Fruit fly (Drosophila melanogaster) whole organism, wandering third instar larva: ENCODE measurements around the gene Rhau.

Source experiments
- Abd-B ChIP-seq: fragments of >200 bp; optimal IDR thresholded peaks from 2 replicates; lab custom pipeline; 2017; ENCODE audit warnings: missing biosample characterization, missing genetic modification characterization
- CG32264 ChIP-seq: fragments of 200-800 bp; sonication (Bioruptor generic); optimal IDR thresholded peaks from 2 replicates; lab custom pipeline; 2016; ENCODE audit warnings: missing biosample characterization, missing genetic modification characterization
- CG9705 ChIP-seq: fragments of 200-800 bp; sonication (Bioruptor generic); optimal IDR thresholded peaks from 2 replicates; lab custom pipeline; 2018; ENCODE audit warnings: missing biosample characterization, mild to moderate bottlenecking, missing genetic modification characterization
- CrebA ChIP-seq: fragments of 200-800 bp; sonication (Bioruptor generic); optimal IDR thresholded peaks from 2 replicates; lab custom pipeline; 2016; ENCODE audit warnings: missing biosample characterization, mild to moderate bottlenecking, missing genetic modification characterization, borderline replicate concordance
- Dfd ChIP-seq: fragments of >200 bp; optimal IDR thresholded peaks from 2 replicates; lab custom pipeline; 2017; ENCODE audit warnings: missing biosample characterization, missing genetic modification characterization
- Dif ChIP-seq: fragments of 200-275, 200-300 bp; sonication (Bioruptor generic); optimal IDR thresholded peaks from 2 replicates; lab custom pipeline; 2018; ENCODE audit warnings: missing biosample characterization, missing genetic modification characterization; ENCODE audit not compliant: partially characterized antibody
- GATAd ChIP-seq: sonication (Bioruptor generic); optimal IDR thresholded peaks from 2 replicates; lab custom pipeline; 2016; ENCODE audit warnings: missing biosample characterization, missing genetic modification characterization
- Hnf4 ChIP-seq: fragments of 200-800 bp; sonication (Bioruptor generic); optimal IDR thresholded peaks from 2 replicates; lab custom pipeline; 2016; ENCODE audit warnings: missing biosample characterization, mild to moderate bottlenecking, missing genetic modification characterization
- Hr83 ChIP-seq: fragments of 200-300 bp; sonication (Bioruptor generic); optimal IDR thresholded peaks from 2 replicates; lab custom pipeline; 2016; ENCODE audit warnings: missing biosample characterization, mild to moderate bottlenecking, missing genetic modification characterization, moderate library complexity; ENCODE audit not compliant: poor library complexity, severe bottlenecking
- Jra ChIP-seq: sonication (Bioruptor generic); optimal IDR thresholded peaks from 2 replicates; lab custom pipeline; 2016; ENCODE audit warnings: missing biosample characterization, missing genetic modification characterization
- Mio ChIP-seq: sonication (Bioruptor generic); optimal IDR thresholded peaks from 2 replicates; lab custom pipeline; 2016; ENCODE audit warnings: missing biosample characterization, missing genetic modification characterization
- Myc ChIP-seq: fragments of >200 bp; optimal IDR thresholded peaks from 2 replicates; lab custom pipeline; 2017
- N ChIP-seq: fragments of >200 bp; optimal IDR thresholded peaks from 2 replicates; lab custom pipeline; 2018; ENCODE audit warnings: missing biosample characterization, missing external identifiers, missing genetic modification characterization
- OdsH ChIP-seq: fragments of 200-800 bp; sonication (Bioruptor generic); optimal IDR thresholded peaks from 2 replicates; lab custom pipeline; 2016; ENCODE audit warnings: missing biosample characterization, mild to moderate bottlenecking, missing genetic modification characterization
- Rel ChIP-seq, 2 experiments: fragments of 200-800 bp; sonication (Bioruptor generic) in 1 of 2; optimal IDR thresholded peaks; 2 replicates in 1 of 2; 3 replicates in 1 of 2; lab custom pipeline; 2016 to 2019; ENCODE audit warnings: mild to moderate bottlenecking in 2 of 2, missing biosample characterization in 2 of 2, missing genetic modification characterization in 2 of 2, moderate library complexity in 1 of 2
- Sp1 ChIP-seq: fragments of 200-800 bp; sonication (Bioruptor generic); optimal IDR thresholded peaks from 3 replicates; lab custom pipeline; 2019; ENCODE audit warnings: missing biosample characterization, mild to moderate bottlenecking, missing genetic modification characterization, moderate library complexity
- Vsx2 ChIP-seq: fragments of 200-300, 225-300 bp; sonication (Bioruptor generic); optimal IDR thresholded peaks from 2 replicates; lab custom pipeline; 2018; ENCODE audit warnings: missing biosample characterization, missing genetic modification characterization; ENCODE audit not compliant: partially characterized antibody
- br ChIP-seq: fragments of 200-800 bp; sonication (Bioruptor generic); optimal IDR thresholded peaks from 2 replicates; lab custom pipeline; 2016; ENCODE audit warnings: missing biosample characterization, missing genetic modification characterization
- brk ChIP-seq: fragments of 200-800 bp; sonication (Bioruptor generic); optimal IDR thresholded peaks from 2 replicates; lab custom pipeline; 2016; ENCODE audit warnings: missing biosample characterization, mild to moderate bottlenecking, missing genetic modification characterization
- dl ChIP-seq, 2 experiments: fragments of 175-275, 200-275 bp in 1 of 2; fragments of 200-275 bp in 1 of 2; sonication (Bioruptor generic); optimal IDR thresholded peaks; lab custom pipeline; 2018; ENCODE audit warnings: mild to moderate bottlenecking in 2 of 2, missing biosample characterization in 2 of 2, missing genetic modification characterization in 2 of 2, moderate library complexity in 2 of 2; ENCODE audit not compliant: partially characterized antibody in 2 of 2, insufficient read depth in 1 of 2
- dmrt93B ChIP-seq: fragments of 200-800 bp; sonication (Bioruptor generic); optimal IDR thresholded peaks from 2 replicates; lab custom pipeline; 2018; ENCODE audit warnings: missing biosample characterization, mild to moderate bottlenecking, missing genetic modification characterization
- ey ChIP-seq: fragments of 200-800 bp; sonication (Bioruptor generic); optimal IDR thresholded peaks from 2 replicates; lab custom pipeline; 2016; ENCODE audit warnings: missing biosample characterization, missing genetic modification characterization
- foxo ChIP-seq, 2 experiments: fragments of 200-800 bp; sonication (Bioruptor generic); optimal IDR thresholded peaks; 2 replicates in 1 of 2; 3 replicates in 1 of 2; lab custom pipeline; 2016 to 2017; ENCODE audit warnings: missing biosample characterization in 2 of 2, missing genetic modification characterization in 2 of 2
- fru ChIP-seq: fragments of 200-800 bp; sonication (Bioruptor generic); optimal IDR thresholded peaks from 3 replicates; lab custom pipeline; 2016; ENCODE audit warnings: missing biosample characterization, mild to moderate bottlenecking, missing genetic modification characterization
- h ChIP-seq: fragments of 200-800 bp; sonication (Bioruptor generic); optimal IDR thresholded peaks from 3 replicates; lab custom pipeline; 2016; ENCODE audit warnings: missing biosample characterization, mild to moderate bottlenecking, missing genetic modification characterization
- jim ChIP-seq: fragments of 175-275, 200-325 bp; sonication (Bioruptor generic); optimal IDR thresholded peaks from 2 replicates; lab custom pipeline; 2016; ENCODE audit warnings: missing biosample characterization, mild to moderate bottlenecking, missing genetic modification characterization
- lola ChIP-seq: fragments of >200 bp; optimal IDR thresholded peaks from 2 replicates; lab custom pipeline; 2017; ENCODE audit warnings: missing biosample characterization, missing genetic modification characterization
- pan ChIP-seq: fragments of >200 bp; optimal IDR thresholded peaks from 2 replicates; lab custom pipeline; 2017
- psq ChIP-seq: fragments of 200-800 bp; sonication (Bioruptor generic); optimal IDR thresholded peaks from 3 replicates; lab custom pipeline; 2017; ENCODE audit warnings: missing biosample characterization, mild to moderate bottlenecking, missing genetic modification characterization, moderate library complexity
- rgr ChIP-seq: fragments of 200-800 bp; sonication (Bioruptor generic); optimal IDR thresholded peaks from 3 replicates; lab custom pipeline; 2016; ENCODE audit warnings: missing biosample characterization, mild to moderate bottlenecking, missing genetic modification characterization
- sage ChIP-seq: fragments of 200-800 bp; sonication (Bioruptor generic); optimal IDR thresholded peaks from 2 replicates; lab custom pipeline; 2016; ENCODE audit warnings: missing biosample characterization, mild to moderate bottlenecking, missing genetic modification characterization
- sv ChIP-seq: fragments of 200-800 bp; sonication (Bioruptor generic); optimal IDR thresholded peaks from 3 replicates; lab custom pipeline; 2016; ENCODE audit warnings: missing biosample characterization, missing genetic modification characterization
- tai ChIP-seq: sonication (Bioruptor generic); optimal IDR thresholded peaks from 2 replicates; lab custom pipeline; 2016; ENCODE audit warnings: missing biosample characterization, missing genetic modification characterization
- usp ChIP-seq: fragments of >200 bp; optimal IDR thresholded peaks from 2 replicates; lab custom pipeline; 2017; ENCODE audit warnings: missing biosample characterization, missing genetic modification characterization
- woc ChIP-seq: sonication (Bioruptor generic); optimal IDR thresholded peaks from 2 replicates; lab custom pipeline; 2016; ENCODE audit warnings: missing biosample characterization, mild to moderate bottlenecking, missing genetic modification characterization

The Rhau gene

dm6 chr2L:20799991-20800897 is 42.5 kb upstream of the Rhau start (continued):
- TF ChIP-seq dl (GFP tag; optimal IDR thresholded peaks at IDR 0.05; lab: Kevin White, UChicago; ENCODE audit: insufficient read depth in 1 of 2, partially characterized antibody in 2 of 2) (peak in 1 of 2 experiments; percentile 27), Dfd (GFP tag; lab: Kevin White, UChicago) (peak; percentile 58), OdsH (GFP tag; lab: Kevin White, UChicago) (peak; percentile 98), foxo (GFP tag; optimal IDR thresholded peaks at IDR 0.05; lab: Kevin White, UChicago) (peak; percentile 73 to 99), pan (lab: Kevin White, UChicago) (no peak), CG32264 (peak; percentile 96), Vsx2 (peak; percentile 53), CG9705 (GFP tag; lab: Kevin White, UChicago) (peak; percentile 97), Abd-B (GFP tag; lab: Kevin White, UChicago) (peak; percentile 5), dmrt93B (GFP tag; lab: Kevin White, UChicago) (peak; percentile 95), Myc (no peak), sv (GFP tag; lab: Kevin White, UChicago) (peak; percentile 55)

dm6 chr2L:20798351-20798777 is 40.6 kb upstream of the Rhau start:
- TF ChIP-seq foxo (GFP tag; optimal IDR thresholded peaks at IDR 0.05; lab: Kevin White, UChicago), result no peak
- TF ChIP-seq lola (GFP tag; lab: Kevin White, UChicago), result no peak
- TF ChIP-seq Vsx2, result peak; percentile 87
- peak in 1 of 2 experiments; percentile 18 for TF ChIP-seq dl (GFP tag; optimal IDR thresholded peaks at IDR 0.05; lab: Kevin White, UChicago; ENCODE audit: insufficient read depth in 1 of 2, partially characterized antibody in 2 of 2)
- peak; percentile 52 for TF ChIP-seq Dif
- TF ChIP-seq jim, result peak; percentile 17
- TF ChIP-seq psq, result peak; percentile 94
- peak; percentile 2 for TF ChIP-seq fru (GFP tag; lab: Kevin White, UChicago)

- peak; percentile 27 for TF ChIP-seq brk (GFP tag; lab: Kevin White, UChicago)
- peak; percentile 28 for TF ChIP-seq Sp1 (GFP tag; lab: Kevin White, UChicago)
- peak; percentile 62 for TF ChIP-seq h
- TF ChIP-seq Abd-B (GFP tag; lab: Kevin White, UChicago), result no peak
- TF ChIP-seq dl (GFP tag; optimal IDR thresholded peaks at IDR 0.05; lab: Kevin White, UChicago; ENCODE audit: insufficient read depth in 1 of 2, partially characterized antibody in 2 of 2), result no peak
- TF ChIP-seq tai (GFP tag; lab: Kevin White, UChicago), result peak; percentile 25
- TF ChIP-seq Dfd (GFP tag; lab: Kevin White, UChicago), result no peak
- TF ChIP-seq sage (GFP tag; lab: Kevin White, UChicago), result peak; percentile 5
- no peak for TF ChIP-seq CrebA (GFP tag; lab: Kevin White, UChicago)
- TF ChIP-seq OdsH (GFP tag; lab: Kevin White, UChicago), result no peak
- no peak for TF ChIP-seq jim
- peak; percentile 81 for TF ChIP-seq Dif
- no peak for TF ChIP-seq Myc
- TF ChIP-seq Vsx2, result no peak
- no peak for TF ChIP-seq N
- TF ChIP-seq br (GFP tag; lab: Kevin White, UChicago), result peak; percentile 36
- TF ChIP-seq ey (GFP tag; lab: Kevin White, UChicago), result peak; percentile 36
- peak; percentile 40 for TF ChIP-seq Hr83 (GFP tag; lab: Kevin White, UChicago)
- peak; percentile 53 for TF ChIP-seq rgr (GFP tag; lab: Kevin White, UChicago)
- peak; percentile 49 for TF ChIP-seq Jra
- TF ChIP-seq GATAd (GFP tag; lab: Kevin White, UChicago), result no peak
- TF ChIP-seq woc, result peak; percentile 68
- peak; percentile 48 for TF ChIP-seq fru (GFP tag; lab: Kevin White, UChicago)
- TF ChIP-seq psq, result peak; percentile 70
- peak; percentile 10 to 40 for TF ChIP-seq foxo (GFP tag; optimal IDR thresholded peaks at IDR 0.05; lab: Kevin White, UChicago)
- no peak for TF ChIP-seq Rel (GFP tag; optimal IDR thresholded peaks at IDR 0.05; lab: Kevin White, UChicago)
- peak; percentile 69 for TF ChIP-seq Rel (tag; optimal IDR thresholded peaks at IDR 0.05; lab: Kevin White, UChicago)
- TF ChIP-seq usp (GFP tag; lab: Kevin White, UChicago), result no peak
- no peak for TF ChIP-seq Mio (GFP tag; lab: Kevin White, UChicago)
- peak; percentile 62 for TF ChIP-seq Hnf4 (GFP tag; lab: Kevin White, UChicago)
- TF ChIP-seq lola (GFP tag; lab: Kevin White, UChicago), result no peak
Measured at dm6 chr2L:20797515-20797847, 39.7 kb upstream of the Rhau start, which contains the start of gene CG9328. Gene CG9328, plus strand, starts transcription at chr2L:20797715.
